Worm (Caenorhabditis elegans): Measurements from ENCODE around the gene F32D8.15.

DNA sequence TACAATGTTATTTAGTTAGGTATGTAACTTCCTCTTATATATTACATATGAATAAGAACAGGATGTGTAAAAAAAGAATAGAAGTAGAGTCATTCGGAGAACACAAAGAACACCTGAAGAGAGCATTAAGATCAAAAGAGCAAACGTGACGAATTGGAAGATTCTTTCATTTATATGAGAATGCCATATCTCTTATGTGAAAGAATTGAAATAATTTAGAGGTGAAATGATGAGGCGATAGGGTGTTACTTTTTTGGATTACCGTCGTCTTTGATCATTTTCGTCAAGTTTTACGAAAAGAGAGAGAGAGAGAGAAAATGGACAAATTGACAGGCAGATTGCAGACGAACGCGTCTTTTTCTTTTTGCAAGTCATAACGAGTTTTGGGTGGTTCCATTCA, 27.3 kb upstream of the F32D8.15 start:
- TF ChIP-seq ZK546.5 (tag; optimal IDR thresholded peaks at IDR 0.05) (no peak), zag-1 (tag; optimal IDR thresholded peaks at IDR 0.05) (no peak), lir-3 (tag; optimal IDR thresholded peaks at IDR 0.05) (no peak), unc-39 (tag; optimal IDR thresholded peaks at IDR 0.05) (no peak), nhr-28 (tag; optimal IDR thresholded peaks at IDR 0.05) (peak; percentile 12)
